Worm (Caenorhabditis elegans) whole organism, midembryonic: ENCODE measurements around the gene col-97.
A peak's percentile ranks its signal among the peaks of the same experiment; 100 is the strongest.

Source experiments
- T22C8.4 ChIP-seq: fragments of 200-800 bp; sonication (Bioruptor generic); IDR thresholded peaks from 2 replicates; pipeline ENCODE4 v1.3.6; 2022; ENCODE audit warnings: missing genetic modification characterization, missing compliant biosample characterization
- cog-1 ChIP-seq: sonication (generic microtip); optimal IDR thresholded peaks from 2 replicates; lab custom pipeline; 2016; ENCODE audit warnings: missing genetic modification characterization, missing compliant biosample characterization
- flt-1 ChIP-seq: fragments of 200-800 bp; sonication (Bioruptor generic); IDR thresholded peaks from 2 replicates; pipeline ENCODE4 v1.3.6; 2022; ENCODE audit warnings: missing genetic modification characterization, missing compliant biosample characterization
- klf-2 ChIP-seq: fragments of 200-800 bp; sonication (Bioruptor generic); conservative IDR thresholded peaks from 2 replicates; pipeline ENCODE4 v1.3.6; 2022; ENCODE audit warnings: missing genetic modification reagents, missing genetic modification characterization, missing compliant biosample characterization
- med-1 ChIP-seq: sonication (generic microtip); optimal IDR thresholded peaks from 2 replicates; lab custom pipeline; 2017; ENCODE audit warnings: missing genetic modification characterization, mild to moderate bottlenecking, missing compliant biosample characterization, antibody characterized with exemption, missing genetic modification reagents; ENCODE audit not compliant: insufficient read depth
- ref-1 ChIP-seq: fragments of 200-800 bp; sonication (Bioruptor generic); conservative IDR thresholded peaks from 2 replicates; pipeline ENCODE4 v1.3.6; 2022; ENCODE audit warnings: missing genetic modification reagents, missing genetic modification characterization, missing compliant biosample characterization
- tab-1 ChIP-seq: fragments of 200-800 bp; sonication (Bioruptor generic); IDR thresholded peaks from 2 replicates; pipeline ENCODE4 v1.3.6; 2022; ENCODE audit warnings: missing genetic modification characterization, missing compliant biosample characterization
- ztf-23 ChIP-seq: fragments of 200-800 bp; sonication (Bioruptor generic); IDR thresholded peaks from 2 replicates; pipeline ENCODE4 v1.3.6; 2022; ENCODE audit warnings: missing genetic modification reagents, missing genetic modification characterization, missing compliant biosample characterization
- ztf-29 ChIP-seq: fragments of 200-800 bp; sonication (Bioruptor generic); IDR thresholded peaks from 2 replicates; pipeline ENCODE4 v1.3.6; 2022; ENCODE audit warnings: missing genetic modification reagents, missing genetic modification characterization, missing compliant biosample characterization

Gene col-97

DNA sequence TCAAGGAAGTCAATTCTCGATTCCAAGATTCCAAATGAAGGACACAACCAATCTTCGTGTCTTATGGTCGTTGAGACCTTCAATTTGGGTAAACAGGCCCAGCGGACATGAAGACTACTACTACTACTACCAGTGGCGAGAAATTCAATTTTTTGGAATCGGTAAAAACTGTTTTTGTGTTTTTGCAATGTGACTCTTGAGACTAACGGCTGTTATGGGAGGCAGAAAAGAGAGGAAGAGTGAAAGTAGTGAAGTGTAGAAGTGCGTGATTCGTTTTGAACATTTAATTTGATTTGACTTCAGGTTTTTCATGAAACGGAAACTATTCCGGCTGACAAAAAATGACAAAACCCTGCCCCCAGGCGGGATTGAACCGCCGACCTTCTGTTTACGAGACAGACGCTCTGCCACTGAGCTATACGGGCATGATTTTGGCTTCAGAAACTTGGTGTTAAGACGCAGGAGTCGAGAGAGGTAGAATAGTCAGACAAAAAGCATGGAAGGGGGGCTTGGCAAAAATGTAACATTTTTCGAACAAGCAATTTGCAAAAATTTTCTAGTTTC lies 22.3 kb upstream of the col-97 start:
- TF ChIP-seq ref-1 (GFP tag; lab: Robert Waterston, UW) (no peak), tab-1 (GFP tag; lab: Robert Waterston, UW) (no peak)

DNA sequence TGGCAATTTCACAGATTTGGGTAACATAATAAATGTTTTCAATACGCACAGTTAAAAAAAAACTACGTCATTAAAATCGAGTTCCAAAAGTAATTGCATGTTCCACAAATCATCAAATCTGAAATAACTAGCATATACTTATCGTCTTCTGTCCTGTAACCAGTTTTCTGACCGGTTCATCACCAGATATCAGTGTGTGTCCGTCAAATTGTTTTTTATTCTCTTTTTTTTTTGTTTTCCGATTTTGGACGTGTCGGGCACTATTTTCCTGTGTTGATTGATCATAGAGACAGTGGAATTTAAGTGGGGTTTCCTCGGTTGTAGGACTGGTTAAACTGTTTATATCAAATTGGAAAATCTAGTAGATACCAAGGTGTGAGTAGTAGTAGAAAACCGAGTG lies 20.4 kb upstream of the col-97 start:
- TF ChIP-seq tab-1 (GFP tag; lab: Robert Waterston, UW) (no peak), ztf-29 (GFP tag; lab: Robert Waterston, UW) (no peak), med-1 (GFP tag; lab: Kevin White, UChicago) (no peak), T22C8.4 (GFP tag; lab: Robert Waterston, UW) (no peak), cog-1 (tag; lab: Kevin White, UChicago) (no peak), flt-1 (GFP tag; lab: Robert Waterston, UW) (no peak), klf-2 (GFP tag; lab: Robert Waterston, UW) (no peak), ztf-23 (GFP tag; lab: Robert Waterston, UW) (no peak), ref-1 (GFP tag; lab: Robert Waterston, UW) (no peak)

DNA sequence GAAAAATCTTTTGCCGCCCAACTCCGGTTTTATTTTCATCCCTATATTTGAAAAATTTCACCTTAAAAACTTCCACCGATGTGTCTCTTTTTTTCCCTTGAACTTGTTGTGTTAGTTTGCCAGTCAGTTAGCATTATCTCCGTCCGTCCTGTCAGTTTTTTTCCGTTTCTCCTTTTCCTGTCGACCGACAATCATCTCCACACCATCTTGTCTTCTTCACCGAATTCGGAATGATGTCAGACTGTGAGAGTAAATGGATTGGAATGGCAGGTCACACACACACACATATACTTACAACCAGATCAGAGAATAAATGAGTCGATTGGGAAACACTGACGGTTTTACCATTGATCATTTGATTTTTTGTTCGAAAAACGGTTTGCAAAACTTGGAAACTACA lies 18.4 kb upstream of the col-97 start:
- no peak for TF ChIP-seq ztf-23 (GFP tag; lab: Robert Waterston, UW)
- no peak for TF ChIP-seq klf-2 (GFP tag; lab: Robert Waterston, UW)
- no peak for TF ChIP-seq ref-1 (GFP tag; lab: Robert Waterston, UW)
- TF ChIP-seq med-1 (GFP tag; lab: Kevin White, UChicago): no peak

DNA sequence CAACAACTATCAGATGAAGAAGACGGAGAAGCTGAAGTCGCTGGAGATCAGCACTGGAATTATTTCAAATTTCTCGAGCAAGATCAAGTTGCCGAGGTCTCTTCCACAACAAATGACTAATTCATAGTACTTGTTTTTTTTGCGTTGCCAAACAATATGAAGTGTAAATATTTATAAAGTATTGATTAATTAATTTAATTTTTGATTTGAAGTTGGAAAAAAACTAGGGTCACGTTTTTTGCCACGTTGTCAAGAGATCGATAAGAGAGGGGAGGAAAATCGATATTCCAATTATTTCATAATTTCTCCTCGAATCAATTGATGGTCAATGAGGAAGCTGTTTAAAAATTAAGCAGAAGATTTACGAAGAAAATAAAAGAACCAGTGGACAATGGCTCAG lies 11.7 kb upstream of the col-97 start, which contains the start of gene snf-7:
snf-7 (plus strand) TSS at position 301 of the 400 bp plus-strand sequence.
- no peak for TF ChIP-seq klf-2 (GFP tag; lab: Robert Waterston, UW)
- TF ChIP-seq T22C8.4 (GFP tag; lab: Robert Waterston, UW): 0 out of 2 replicates have a peak, but pooled peaks have one; percentile 51

DNA sequence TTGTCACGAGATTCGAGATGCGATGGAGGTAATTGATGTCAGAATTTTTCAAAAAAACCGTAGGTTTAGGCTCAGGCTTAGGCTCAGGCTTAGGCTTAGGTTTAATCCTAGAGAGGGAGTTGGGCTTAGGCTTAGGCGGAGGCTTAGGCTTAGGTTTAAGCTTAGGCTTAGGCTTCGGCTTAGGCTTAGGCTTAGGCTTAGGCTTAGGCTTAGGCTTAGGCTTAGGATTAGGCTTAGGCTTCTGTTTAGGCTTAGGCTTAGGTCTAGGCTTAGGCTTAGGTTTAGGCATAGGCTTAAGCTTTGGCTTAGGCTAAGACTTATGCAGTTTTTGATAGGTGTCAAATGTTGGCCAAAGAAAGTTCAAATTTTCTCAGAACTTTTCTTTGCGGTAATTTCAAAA lies 10.8 kb upstream of the col-97 start:
- no peak for TF ChIP-seq tab-1 (GFP tag; lab: Robert Waterston, UW)
- no peak for TF ChIP-seq flt-1 (GFP tag; lab: Robert Waterston, UW)
- peak; percentile 68; the same call in 1 of the 2 replicates for TF ChIP-seq ztf-29 (GFP tag; lab: Robert Waterston, UW)
- no peak for TF ChIP-seq T22C8.4 (GFP tag; lab: Robert Waterston, UW)
- TF ChIP-seq klf-2 (GFP tag; lab: Robert Waterston, UW): no peak
- TF ChIP-seq ztf-23 (GFP tag; lab: Robert Waterston, UW): 0 out of 2 replicates have a peak, but pooled peaks have one; percentile 23

DNA sequence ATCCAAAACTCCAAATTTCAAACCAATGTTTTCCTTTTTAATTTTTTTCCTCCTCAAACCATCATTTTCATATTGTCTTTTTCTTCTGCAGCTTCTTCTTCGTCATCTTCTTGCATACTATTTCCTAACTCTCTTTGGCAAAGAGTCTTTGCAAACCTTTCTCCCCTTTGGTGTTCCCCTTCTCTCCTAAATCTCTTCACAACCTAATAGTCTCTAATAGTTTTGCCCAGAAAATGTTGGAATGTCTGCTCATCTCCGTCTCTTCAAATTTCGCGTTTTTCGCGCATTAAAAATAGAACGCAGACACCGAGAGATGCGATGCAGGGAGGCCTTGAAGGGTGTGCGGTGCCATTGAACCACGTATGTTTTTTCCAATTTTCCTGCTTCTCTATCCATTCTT lies 8.6 kb upstream of the col-97 start, which contains the start of gene ZK1010.10:
ZK1010.10 (plus strand) TSS at position 286 of the 400 bp plus-strand sequence.
- peak; percentile 6 for TF ChIP-seq cog-1 (tag; lab: Kevin White, UChicago)
- TF ChIP-seq ref-1 (GFP tag; lab: Robert Waterston, UW): no peak
- TF ChIP-seq ztf-23 (GFP tag; lab: Robert Waterston, UW): peak; percentile 51; the same call in 1 of the 2 replicates
- no peak for TF ChIP-seq T22C8.4 (GFP tag; lab: Robert Waterston, UW)
- no peak for TF ChIP-seq ztf-29 (GFP tag; lab: Robert Waterston, UW)
- TF ChIP-seq klf-2 (GFP tag; lab: Robert Waterston, UW): no peak
- TF ChIP-seq med-1 (GFP tag; lab: Kevin White, UChicago): no peak
- no peak for TF ChIP-seq flt-1 (GFP tag; lab: Robert Waterston, UW)
- no peak for TF ChIP-seq tab-1 (GFP tag; lab: Robert Waterston, UW)

DNA sequence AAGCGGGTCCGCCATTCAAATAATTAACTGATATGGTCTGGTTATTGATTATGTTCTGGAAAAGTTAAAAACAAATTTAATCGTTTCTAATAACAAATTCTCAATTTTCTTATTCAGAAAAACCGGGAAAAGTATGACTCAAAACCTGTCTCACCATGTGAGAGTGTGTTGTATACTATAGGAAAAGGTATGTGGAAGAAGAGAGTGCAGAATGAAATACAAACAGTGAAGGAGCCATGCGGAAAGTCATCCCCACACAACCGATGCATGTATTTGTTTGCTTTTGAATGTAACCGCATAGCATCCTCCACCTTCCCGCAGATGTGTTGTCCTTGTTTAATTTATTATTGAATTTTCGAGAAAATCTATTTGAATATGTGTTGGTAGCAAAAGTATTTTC lies 7.0 kb upstream of the col-97 start, which contains the start of gene ZK1010.8:
ZK1010.8 (minus strand) TSS at position 214 of the 400 bp plus-strand sequence.
- TF ChIP-seq cog-1 (tag; lab: Kevin White, UChicago) (no peak), klf-2 (GFP tag; lab: Robert Waterston, UW) (no peak), ztf-23 (GFP tag; lab: Robert Waterston, UW) (no peak), ref-1 (GFP tag; lab: Robert Waterston, UW) (no peak), flt-1 (GFP tag; lab: Robert Waterston, UW) (no peak), T22C8.4 (GFP tag; lab: Robert Waterston, UW) (no peak)

DNA sequence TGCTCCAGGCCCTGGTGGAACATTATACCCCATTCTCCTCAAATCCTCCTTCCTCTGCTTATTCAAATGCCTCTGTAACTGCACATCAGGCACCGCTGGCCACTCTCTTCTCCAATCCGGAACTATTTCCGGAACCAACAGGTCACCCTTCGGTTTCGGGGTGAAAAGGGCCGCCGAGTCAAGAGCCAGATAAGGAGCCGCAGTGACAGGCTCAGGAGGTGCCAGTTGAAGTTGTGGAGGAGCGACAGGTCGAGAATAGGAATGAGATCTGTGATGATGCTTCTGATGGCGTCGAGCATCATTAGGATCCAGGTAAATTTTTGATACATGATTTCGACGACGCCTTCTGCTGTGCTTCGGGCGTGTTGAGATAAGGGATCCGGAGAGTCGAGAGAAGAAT lies 4.7 kb upstream of the col-97 start:
- no peak for TF ChIP-seq ref-1 (GFP tag; lab: Robert Waterston, UW)
- no peak for TF ChIP-seq ztf-23 (GFP tag; lab: Robert Waterston, UW)
- TF ChIP-seq flt-1 (GFP tag; lab: Robert Waterston, UW): no peak
- TF ChIP-seq med-1 (GFP tag; lab: Kevin White, UChicago): no peak
- no peak for TF ChIP-seq ztf-29 (GFP tag; lab: Robert Waterston, UW)
- no peak for TF ChIP-seq T22C8.4 (GFP tag; lab: Robert Waterston, UW)
- TF ChIP-seq klf-2 (GFP tag; lab: Robert Waterston, UW): no peak
- no peak for TF ChIP-seq tab-1 (GFP tag; lab: Robert Waterston, UW)
- no peak for TF ChIP-seq cog-1 (tag; lab: Kevin White, UChicago)

DNA sequence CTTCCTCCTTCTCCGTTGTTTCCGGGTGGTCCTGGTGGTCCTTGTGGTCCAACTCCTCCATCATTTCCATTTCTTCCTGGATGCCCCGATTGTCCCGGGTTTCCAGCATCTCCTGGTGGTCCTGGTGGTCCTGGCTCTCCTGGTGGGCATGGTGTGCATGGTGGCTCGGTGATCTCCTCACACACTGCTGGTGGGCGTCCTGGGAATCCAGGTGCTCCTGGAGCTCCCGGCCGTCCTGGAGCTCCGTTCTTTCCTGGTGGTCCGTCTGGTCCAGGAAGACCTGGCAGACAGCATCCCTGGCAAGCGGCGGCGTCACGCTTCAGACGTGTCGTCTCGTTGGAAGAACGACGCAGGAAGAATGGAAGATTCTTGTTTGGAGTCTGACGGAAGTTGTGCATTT lies 452 bp downstream of the col-97 start:
- no peak for TF ChIP-seq tab-1 (GFP tag; lab: Robert Waterston, UW)
- TF ChIP-seq klf-2 (GFP tag; lab: Robert Waterston, UW): no peak
- TF ChIP-seq ref-1 (GFP tag; lab: Robert Waterston, UW): no peak
- TF ChIP-seq T22C8.4 (GFP tag; lab: Robert Waterston, UW): no peak
- TF ChIP-seq med-1 (GFP tag; lab: Kevin White, UChicago): no peak
- TF ChIP-seq flt-1 (GFP tag; lab: Robert Waterston, UW): no peak
- TF ChIP-seq ztf-23 (GFP tag; lab: Robert Waterston, UW): no peak
- no peak for TF ChIP-seq cog-1 (tag; lab: Kevin White, UChicago)
- no peak for TF ChIP-seq ztf-29 (GFP tag; lab: Robert Waterston, UW)
